Worm (Caenorhabditis elegans) whole organism, L1 larva: ENCODE results near the gene gld-3.
A peak's percentile ranks its signal among the peaks of the same experiment; 100 is the strongest.

ENCODE experiments used
- C16A3.4 ChIP-seq: fragments of 150-350 bp; optimal IDR thresholded peaks from 2 replicates; lab custom pipeline; 2014; ENCODE audit warnings: missing biosample characterization, missing genetic modification characterization
- C34B4.2 ChIP-seq: sonication (generic microtip); optimal IDR thresholded peaks from 2 replicates; lab custom pipeline; 2017; ENCODE audit warnings: mild to moderate bottlenecking, missing genetic modification characterization, missing compliant biosample characterization
- F16B12.6 ChIP-seq: fragments of 150-350 bp; optimal IDR thresholded peaks from 2 replicates; lab custom pipeline; 2014; ENCODE audit warnings: missing biosample characterization, missing genetic modification characterization
- Y116A8C.19 ChIP-seq: sonication (generic microtip); optimal IDR thresholded peaks from 2 replicates; lab custom pipeline; 2016; ENCODE audit warnings: missing compliant biosample characterization, missing genetic modification characterization, borderline replicate concordance
- alr-1 ChIP-seq: fragments of 200-800 bp; sonication (Bioruptor generic); optimal IDR thresholded peaks from 2 replicates; lab custom pipeline; 2018; ENCODE audit warnings: borderline replicate concordance, mild to moderate bottlenecking, missing genetic modification characterization, missing compliant biosample characterization
- ama-1 ChIP-seq: fragments of 150-350 bp; optimal IDR thresholded peaks from 2 replicates; lab custom pipeline; 2014
- blmp-1 ChIP-seq: fragments of 150-350 bp; optimal IDR thresholded peaks from 2 replicates; lab custom pipeline; 2014; ENCODE audit warnings: missing biosample characterization, missing genetic modification characterization
- ceh-63 ChIP-seq: fragments of 200-800 bp; sonication (Bioruptor generic); optimal IDR thresholded peaks from 2 replicates; lab custom pipeline; 2018; ENCODE audit warnings: mild to moderate bottlenecking, missing genetic modification characterization, missing compliant biosample characterization
- ceh-8 ChIP-seq: fragments of 200-800 bp; sonication (Bioruptor generic); optimal IDR thresholded peaks from 2 replicates; lab custom pipeline; 2018; ENCODE audit warnings: mild to moderate bottlenecking, missing genetic modification characterization, moderate library complexity, missing compliant biosample characterization
- ceh-82 ChIP-seq, 3 experiments: fragments of 150-350 bp in 1 of 3; sonication (generic microtip) in 2 of 3; optimal IDR thresholded peaks; 2 replicates each; lab custom pipeline; 2014 to 2017; ENCODE audit warnings: missing biosample characterization in 3 of 3, missing genetic modification characterization in 3 of 3
- ceh-90 ChIP-seq: sonication (generic microtip); optimal IDR thresholded peaks from 2 replicates; lab custom pipeline; 2016; ENCODE audit warnings: missing genetic modification characterization, missing compliant biosample characterization
- ces-1 ChIP-seq: fragments of 150-350 bp; optimal IDR thresholded peaks from 2 replicates; lab custom pipeline; 2014; ENCODE audit warnings: missing biosample characterization, missing genetic modification reagents, missing genetic modification characterization
- dpl-1 ChIP-seq, 3 experiments: fragments of 150-350 bp in 2 of 3; sonication (generic microtip) in 1 of 3; optimal IDR thresholded peaks; 2 replicates each; lab custom pipeline; 2014 to 2017; ENCODE audit warnings: missing biosample characterization in 3 of 3, missing genetic modification characterization in 3 of 3, missing genetic modification reagents in 3 of 3
- efl-1 ChIP-seq, 4 experiments: fragments of 150-350 bp; optimal IDR thresholded peaks in 3 of 4; peaks in 1 of 4; 1 replicate in 1 of 4; 2 replicates in 3 of 4; lab custom pipeline; 2014; ENCODE audit warnings: missing biosample characterization in 2 of 4, missing genetic modification characterization in 2 of 4, missing genetic modification reagents in 2 of 4
- efl-3 ChIP-seq: fragments of 200-800 bp; sonication (Bioruptor generic); optimal IDR thresholded peaks from 2 replicates; lab custom pipeline; 2018; ENCODE audit warnings: mild to moderate bottlenecking, missing genetic modification characterization, missing compliant biosample characterization
- elt-3 ChIP-seq, 6 experiments: fragments of 150-350 bp in 1 of 6; sonication (generic microtip); optimal IDR thresholded peaks; 2 replicates each; lab custom pipeline; 2017 to 2018; ENCODE audit warnings: missing biosample characterization in 6 of 6, missing genetic modification characterization in 6 of 6, inconsistent platforms in 1 of 6
- ets-5 ChIP-seq: fragments of 200-800 bp; sonication (Bioruptor generic); IDR thresholded peaks from 2 replicates; pipeline ENCODE4 v1.3.6; 2022; ENCODE audit warnings: missing genetic modification characterization, missing compliant biosample characterization
- fkh-10 ChIP-seq: sonication (generic microtip); optimal IDR thresholded peaks from 2 replicates; lab custom pipeline; 2017; ENCODE audit warnings: missing biosample characterization, missing genetic modification reagents, missing genetic modification characterization
- fos-1 ChIP-seq: fragments of 150-350 bp; optimal IDR thresholded peaks from 2 replicates; lab custom pipeline; 2014; ENCODE audit warnings: missing biosample characterization, missing genetic modification characterization
- grh-1 ChIP-seq: fragments of 200-800 bp; sonication (Bioruptor generic); IDR thresholded peaks from 2 replicates; pipeline ENCODE4 v1.3.6; 2022; ENCODE audit warnings: missing genetic modification reagents, missing genetic modification characterization, missing compliant biosample characterization
- hlh-17 ChIP-seq: fragments of 200-800 bp; sonication (Bioruptor generic); optimal IDR thresholded peaks from 2 replicates; lab custom pipeline; 2018; ENCODE audit warnings: missing genetic modification characterization, mild to moderate bottlenecking, missing compliant biosample characterization, moderate library complexity, borderline replicate concordance
- isw-1 ChIP-seq: fragments of 200-800 bp; sonication (Bioruptor generic); IDR thresholded peaks from 2 replicates; pipeline ENCODE4 v1.3.6; 2022; ENCODE audit warnings: missing genetic modification characterization, missing compliant biosample characterization
- lin-13 ChIP-seq: fragments of 150-350 bp; optimal IDR thresholded peaks from 2 replicates; lab custom pipeline; 2014; ENCODE audit warnings: missing biosample characterization, missing genetic modification reagents, missing genetic modification characterization
- lin-15B ChIP-seq: fragments of 150-350 bp; sonication (generic microtip); optimal IDR thresholded peaks from 3 replicates; lab custom pipeline; 2014; ENCODE audit warnings: missing biosample characterization, missing genetic modification characterization
- lir-3 ChIP-seq: sonication (generic microtip); optimal IDR thresholded peaks from 2 replicates; lab custom pipeline; 2016; ENCODE audit warnings: mild to moderate bottlenecking, missing genetic modification characterization, moderate library complexity, missing compliant biosample characterization; ENCODE audit not compliant: poor library complexity
- mdl-1 ChIP-seq, 2 experiments: fragments of 150-350 bp; optimal IDR thresholded peaks; 2 replicates each; lab custom pipeline; 2014 to 2017; ENCODE audit warnings: missing biosample characterization in 2 of 2, missing genetic modification characterization in 2 of 2, inconsistent platforms in 1 of 2
- mef-2 ChIP-seq: fragments of 150-350 bp; optimal IDR thresholded peaks from 2 replicates; lab custom pipeline; 2014; ENCODE audit warnings: missing biosample characterization, missing genetic modification characterization
- nhr-11 ChIP-seq: fragments of 150-350 bp; optimal IDR thresholded peaks from 2 replicates; lab custom pipeline; 2014; ENCODE audit warnings: missing biosample characterization, missing genetic modification characterization
- nhr-20 ChIP-seq: sonication (generic microtip); optimal IDR thresholded peaks from 2 replicates; lab custom pipeline; 2016; ENCODE audit warnings: mild to moderate bottlenecking, missing genetic modification characterization, missing compliant biosample characterization
- nhr-237 ChIP-seq: fragments of 150-350 bp; optimal IDR thresholded peaks from 2 replicates; lab custom pipeline; 2014; ENCODE audit warnings: missing biosample characterization, missing genetic modification characterization
- nhr-47 ChIP-seq: sonication (generic microtip); optimal IDR thresholded peaks from 2 replicates; lab custom pipeline; 2016; ENCODE audit warnings: mild to moderate bottlenecking, missing genetic modification characterization, moderate library complexity, missing compliant biosample characterization
- nhr-71 ChIP-seq: sonication (generic microtip); optimal IDR thresholded peaks from 2 replicates; lab custom pipeline; 2016; ENCODE audit warnings: mild to moderate bottlenecking, missing genetic modification characterization, moderate library complexity, missing compliant biosample characterization
- nhr-77 ChIP-seq: fragments of 150-350 bp; optimal IDR thresholded peaks from 2 replicates; lab custom pipeline; 2014; ENCODE audit warnings: missing biosample characterization, missing genetic modification characterization
- pax-3 ChIP-seq: fragments of 200-800 bp; sonication (Bioruptor generic); optimal IDR thresholded peaks from 2 replicates; lab custom pipeline; 2018; ENCODE audit warnings: mild to moderate bottlenecking, missing genetic modification characterization, moderate library complexity, missing compliant biosample characterization
- pqm-1 ChIP-seq: sonication (generic microtip); optimal IDR thresholded peaks from 3 replicates; lab custom pipeline; 2017; ENCODE audit warnings: missing biosample characterization, missing genetic modification characterization
- rnt-1 ChIP-seq: sonication (generic microtip); optimal IDR thresholded peaks from 2 replicates; lab custom pipeline; 2016; ENCODE audit warnings: mild to moderate bottlenecking, missing genetic modification characterization, moderate library complexity, missing compliant biosample characterization
- skn-1 ChIP-seq: fragments of 150-350 bp; optimal IDR thresholded peaks from 2 replicates; lab custom pipeline; 2014; ENCODE audit warnings: missing biosample characterization, missing genetic modification characterization
- snpc-4 ChIP-seq: fragments of 150-350 bp; optimal IDR thresholded peaks from 2 replicates; lab custom pipeline; 2014; ENCODE audit warnings: missing biosample characterization, missing genetic modification characterization
- snu-23 ChIP-seq: sonication (generic microtip); optimal IDR thresholded peaks from 2 replicates; lab custom pipeline; 2016; ENCODE audit warnings: missing genetic modification characterization, missing compliant biosample characterization
- sox-4 ChIP-seq: sonication (generic microtip); optimal IDR thresholded peaks from 2 replicates; lab custom pipeline; 2016; ENCODE audit warnings: missing genetic modification characterization, missing compliant biosample characterization
- sptf-1 ChIP-seq: fragments of 150-350 bp; optimal IDR thresholded peaks from 2 replicates; lab custom pipeline; 2014; ENCODE audit warnings: missing biosample characterization, missing genetic modification characterization
- tbx-2 ChIP-seq: sonication (generic microtip); optimal IDR thresholded peaks from 2 replicates; lab custom pipeline; 2016; ENCODE audit warnings: missing genetic modification characterization, missing compliant biosample characterization
- tlp-1 ChIP-seq: fragments of 150-350 bp; optimal IDR thresholded peaks from 2 replicates; lab custom pipeline; 2014; ENCODE audit warnings: missing biosample characterization, missing genetic modification characterization
- unc-30 ChIP-seq: sonication (generic microtip); optimal IDR thresholded peaks from 2 replicates; lab custom pipeline; 2017; ENCODE audit warnings: missing biosample characterization, missing genetic modification characterization
- unc-62 ChIP-seq: fragments of 150-350 bp; optimal IDR thresholded peaks from 2 replicates; lab custom pipeline; 2014; ENCODE audit warnings: missing biosample characterization, missing genetic modification reagents, missing genetic modification characterization
- unc-86 ChIP-seq: sonication (generic microtip); optimal IDR thresholded peaks from 2 replicates; lab custom pipeline; 2016; ENCODE audit warnings: missing genetic modification characterization, missing compliant biosample characterization
- unc-98 ChIP-seq: fragments of 200-800 bp; sonication (Bioruptor generic); IDR thresholded peaks from 2 replicates; pipeline ENCODE4 v1.3.6; 2022; ENCODE audit warnings: missing genetic modification characterization, missing compliant biosample characterization
- vab-15 ChIP-seq: sonication (generic microtip); optimal IDR thresholded peaks from 2 replicates; lab custom pipeline; 2017; ENCODE audit warnings: missing genotype, mild to moderate bottlenecking, missing genetic modification characterization, missing compliant biosample characterization
- zag-1 ChIP-seq: fragments of 150-350 bp; optimal IDR thresholded peaks from 2 replicates; lab custom pipeline; 2014; ENCODE audit warnings: missing biosample characterization, missing genetic modification characterization
- ztf-11 ChIP-seq, 2 experiments: sonication (generic microtip); optimal IDR thresholded peaks; 2 replicates each; lab custom pipeline; 2016 to 2017; ENCODE audit warnings: missing genetic modification characterization in 2 of 2, missing biosample characterization in 1 of 2, missing compliant biosample characterization in 1 of 2
- ztf-4 ChIP-seq: fragments of 150-350 bp; optimal IDR thresholded peaks from 2 replicates; lab custom pipeline; 2014; ENCODE audit warnings: missing biosample characterization, missing genetic modification characterization

The gld-3 gene

DNA sequence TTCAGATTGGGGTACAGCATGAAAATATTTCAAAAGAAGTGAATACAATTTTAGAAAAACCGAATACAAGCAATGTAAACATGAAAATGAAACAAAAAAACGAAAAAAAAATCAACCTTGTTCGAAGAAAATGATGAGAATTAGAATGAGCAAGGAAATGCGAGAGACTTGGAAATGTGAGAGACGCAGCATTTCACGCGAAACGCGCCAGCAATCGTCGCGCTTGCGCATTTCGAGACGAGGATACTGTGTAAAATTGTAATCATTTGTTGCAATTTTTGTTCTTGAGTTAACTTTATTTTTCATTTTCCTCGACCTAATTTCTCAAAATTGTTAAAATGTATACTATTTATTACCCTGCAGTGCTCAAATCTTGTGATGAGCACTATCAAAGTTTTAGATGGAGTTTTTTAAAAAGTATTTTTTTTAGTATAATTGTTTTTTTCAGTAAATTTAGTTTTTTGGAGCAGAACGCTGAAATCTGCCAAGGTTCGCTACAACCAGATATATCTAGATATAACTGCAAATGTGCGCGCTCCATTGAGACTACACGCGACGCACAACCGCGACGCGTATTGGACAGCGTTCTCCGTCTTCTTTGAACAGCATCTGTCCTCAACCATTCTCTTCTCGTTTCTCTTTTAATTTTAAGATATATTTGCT, 19.7 kb downstream of the gld-3 start, which contains the start of gene fust-1 (continued):
- no peak for TF ChIP-seq hlh-17 (GFP tag; lab: Kevin White, UChicago)
- TF ChIP-seq vab-15 (tag; lab: Kevin White, UChicago) = peak; percentile 72
- TF ChIP-seq blmp-1 (tag; lab: Kevin White, UChicago) = peak; percentile 73
- peak; percentile 98 for TF ChIP-seq nhr-71 (tag; lab: Kevin White, UChicago)
- TF ChIP-seq pax-3 (tag; lab: Kevin White, UChicago) = peak; percentile 92
- peak in 1 of 2 experiments; percentile 88 for TF ChIP-seq mdl-1 (tag; optimal IDR thresholded peaks at IDR 0.05; lab: Kevin White, UChicago)
- peak; percentile 47 for TF ChIP-seq unc-62 (GFP tag; lab: Kevin White, UChicago)
- no peak for TF ChIP-seq Y116A8C.19 (tag; lab: Kevin White, UChicago)
- peak; percentile 92 for TF ChIP-seq snpc-4 (tag; lab: Kevin White, UChicago)
- TF ChIP-seq fkh-10 (GFP tag; lab: Kevin White, UChicago) = peak; percentile 74
- TF ChIP-seq nhr-237 (tag; lab: Kevin White, UChicago) = peak; percentile 79
- TF ChIP-seq unc-86 (tag; lab: Kevin White, UChicago) = peak; percentile 95
- peak; percentile 87 for TF ChIP-seq fos-1 (tag; lab: Kevin White, UChicago)
- TF ChIP-seq unc-98 (GFP tag; lab: Robert Waterston, UW) = peak; percentile 83
- peak; percentile 89 for TF ChIP-seq ama-1 (lab: Kevin White, UChicago)
- peak; percentile 94 to 96 for TF ChIP-seq efl-1 (optimal IDR thresholded peaks at IDR 0.05; lab: Kevin White, UChicago)
- TF ChIP-seq efl-1 (GFP tag; optimal IDR thresholded peaks at IDR 0.05 in 1 of 2; lab: Kevin White, UChicago) = peak; percentile 86 to 99
- TF ChIP-seq snu-23 (GFP tag; lab: Kevin White, UChicago) = peak; percentile 99
- TF ChIP-seq F16B12.6 = peak; percentile 78
- TF ChIP-seq grh-1 (GFP tag; lab: Robert Waterston, UW) = peak; percentile 97
- TF ChIP-seq pqm-1 (tag; lab: Kevin White, UChicago) = no peak
- no peak for TF ChIP-seq sptf-1 (tag; lab: Kevin White, UChicago)
- TF ChIP-seq lin-13 (GFP tag; lab: Kevin White, UChicago) = peak; percentile 94
- peak; percentile 98 for TF ChIP-seq skn-1 (tag; lab: Kevin White, UChicago)
- peak; percentile 50 for TF ChIP-seq C34B4.2 (tag; lab: Kevin White, UChicago)
- TF ChIP-seq nhr-20 = peak; percentile 98
- peak; percentile 97 for TF ChIP-seq rnt-1 (tag; lab: Kevin White, UChicago)
- peak; percentile 97 for TF ChIP-seq isw-1 (GFP tag; lab: Robert Waterston, UW)
- peak; percentile 95 for TF ChIP-seq nhr-11 (tag; lab: Kevin White, UChicago)
- peak; percentile 97 for TF ChIP-seq tbx-2 (tag; lab: Kevin White, UChicago)
- peak; percentile 86 for TF ChIP-seq lir-3 (tag; lab: Kevin White, UChicago)
- peak; percentile 93 for TF ChIP-seq sox-4
- TF ChIP-seq tlp-1 (tag; lab: Kevin White, UChicago) = no peak
- peak in 5 of 6 experiments; percentile 89 to 98 (median 94) for TF ChIP-seq elt-3 (tag; optimal IDR thresholded peaks at IDR 0.05; lab: Kevin White, UChicago)
- TF ChIP-seq ceh-63 (GFP tag; lab: Kevin White, UChicago) = peak; percentile 48
- TF ChIP-seq alr-1 (tag; lab: Kevin White, UChicago) = no peak
- TF ChIP-seq nhr-47 (tag; lab: Kevin White, UChicago) = peak; percentile 98
- peak; percentile 95 for TF ChIP-seq ceh-8 (GFP tag; lab: Kevin White, UChicago)
- TF ChIP-seq ces-1 (GFP tag; lab: Kevin White, UChicago) = no peak
- TF ChIP-seq ets-5 (GFP tag; lab: Robert Waterston, UW) = no peak
- peak; percentile 70 for TF ChIP-seq efl-3
- peak in 1 of 2 experiments; percentile 86 for TF ChIP-seq ztf-11 (tag; optimal IDR thresholded peaks at IDR 0.05; lab: Kevin White, UChicago)
- no peak for TF ChIP-seq unc-30
- TF ChIP-seq zag-1 (tag; lab: Kevin White, UChicago) = peak; percentile 41
- peak; percentile 98 to 99 (median 98) for TF ChIP-seq ceh-82 (tag; optimal IDR thresholded peaks at IDR 0.05; lab: Kevin White, UChicago)
- TF ChIP-seq lin-15B (tag; lab: Kevin White, UChicago) = peak; percentile 90
- peak; percentile 95 for TF ChIP-seq nhr-77 (tag; lab: Kevin White, UChicago)
- TF ChIP-seq ceh-90 (tag; lab: Kevin White, UChicago) = peak; percentile 61
- peak; percentile 96 for TF ChIP-seq C16A3.4 (tag; lab: Kevin White, UChicago)
- TF ChIP-seq ztf-4 (tag; lab: Kevin White, UChicago) = peak; percentile 93
- TF ChIP-seq dpl-1 (GFP tag; optimal IDR thresholded peaks at IDR 0.05; lab: Kevin White, UChicago) = peak; percentile 86 to 91 (median 88)
- peak; percentile 75 for TF ChIP-seq mef-2 (tag; lab: Kevin White, UChicago)
